Worm (Caenorhabditis elegans) whole organism, late embryonic: ENCODE data around the gene T23E7.2.

Source experiments
- F13H6.1 ChIP-seq: sonication (generic microtip); optimal IDR thresholded peaks from 2 replicates; lab custom pipeline; 2016; ENCODE audit warnings: missing genetic modification characterization, missing compliant biosample characterization
- ceh-48 ChIP-seq: sonication (generic microtip); optimal IDR thresholded peaks from 2 replicates; lab custom pipeline; 2016; ENCODE audit warnings: missing genetic modification characterization, inconsistent platforms, missing compliant biosample characterization
- dmd-4 ChIP-seq: sonication (generic microtip); optimal IDR thresholded peaks from 2 replicates; lab custom pipeline; 2016; ENCODE audit warnings: borderline replicate concordance, missing genetic modification characterization, missing compliant biosample characterization
- gmeb-2 ChIP-seq: sonication (generic microtip); optimal IDR thresholded peaks from 2 replicates; lab custom pipeline; 2016; ENCODE audit warnings: missing genetic modification characterization, inconsistent platforms, missing compliant biosample characterization
- hlh-30 ChIP-seq: sonication (generic microtip); optimal IDR thresholded peaks from 2 replicates; lab custom pipeline; 2017; ENCODE audit warnings: antibody characterized with exemption, missing genetic modification characterization, missing compliant biosample characterization; ENCODE audit not compliant: insufficient read depth
- sox-2 ChIP-seq: fragments of 200-800 bp; sonication (Bioruptor generic); IDR thresholded peaks from 2 replicates; pipeline ENCODE4 v1.3.6; 2022; ENCODE audit warnings: missing genetic modification reagents, missing genetic modification characterization, missing compliant biosample characterization
- unc-86 ChIP-seq: sonication (generic microtip); optimal IDR thresholded peaks from 2 replicates; lab custom pipeline; 2016; ENCODE audit warnings: missing genetic modification characterization, missing compliant biosample characterization

DNA sequence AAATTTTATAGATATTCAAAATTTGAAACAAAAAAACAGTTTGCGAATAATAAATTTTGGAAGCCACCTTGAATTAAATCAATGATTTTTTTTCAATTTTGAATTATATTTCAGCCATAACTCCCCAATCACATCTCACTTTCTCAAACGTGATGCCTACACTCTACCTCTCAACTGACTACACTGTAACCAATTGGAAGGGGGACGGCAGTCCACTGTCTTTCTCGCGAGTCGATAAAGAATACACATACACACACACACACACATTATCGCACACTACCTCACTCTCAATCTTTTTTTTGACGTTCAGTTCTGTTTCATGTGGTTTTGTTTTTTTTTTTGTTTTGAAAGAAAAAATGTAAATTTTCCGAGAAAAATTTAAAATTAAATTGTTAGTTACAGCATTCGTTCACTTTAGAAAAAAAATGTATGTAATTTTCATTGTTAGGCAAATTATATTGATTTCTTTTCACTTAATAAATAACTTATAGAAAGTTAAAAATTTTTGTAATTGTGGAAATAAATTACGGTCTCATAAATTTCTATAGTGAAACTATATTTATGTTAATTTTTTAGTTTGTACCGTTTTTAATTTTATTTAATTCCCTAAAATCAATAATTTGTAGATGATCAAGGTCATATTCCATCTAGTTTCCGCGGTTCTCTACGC, 43.6 kb downstream of the T23E7.2 start, which contains the start of gene cTel55X.1:
- TF ChIP-seq unc-86 (no peak), ceh-48 (no peak), sox-2 (no peak), hlh-30 (tag; lab: Kevin White, UChicago) (no peak), F13H6.1 (tag; lab: Kevin White, UChicago) (no peak), dmd-4 (tag; lab: Kevin White, UChicago) (no peak), gmeb-2 (tag; lab: Kevin White, UChicago) (no peak)
